Worm (Caenorhabditis elegans) whole organism, L3 larva: ENCODE results near the gene ZC53.22.

ENCODE experiments used
- aly-2 ChIP-seq: fragments of 150-350 bp; optimal IDR thresholded peaks from 2 replicates; lab custom pipeline; 2014; ENCODE audit warnings: missing biosample characterization, missing genetic modification characterization
- ceh-82 ChIP-seq: fragments of 150-350 bp; optimal IDR thresholded peaks from 2 replicates; lab custom pipeline; 2014; ENCODE audit warnings: missing biosample characterization, missing genetic modification characterization

- TF ChIP-seq ceh-82 (no peak), aly-2 (tag; lab: Kevin White, UChicago) (no peak)
These were observed 36.9 kb upstream of the ZC53.22 start for ce11 chrX:1959063-1959462.
